Fruit fly (Drosophila melanogaster) whole organism: ENCODE results near the gene CG32189.
"Not testable (repeated sequence)": the region's sequence is repeated elsewhere in the genome, so short reads cannot be mapped to it uniquely, and the experiment has no call there.

ENCODE experiments used
- CG8478 ChIP-seq: fragments of >200 bp; optimal IDR thresholded peaks from 2 replicates; lab custom pipeline; 2018; ENCODE audit warnings: inconsistent platforms
- Dll ChIP-seq: fragments of >200 bp; optimal IDR thresholded peaks from 2 replicates; lab custom pipeline; 2017
- EcR ChIP-seq, 2 experiments: fragments of >200 bp; optimal IDR thresholded peaks; 2 replicates each; lab custom pipeline; 2017; ENCODE audit warnings: missing biosample characterization in 2 of 2, missing genetic modification characterization in 2 of 2, missing genetic modification reagents in 2 of 2
- pan ChIP-seq: fragments of >200 bp; optimal IDR thresholded peaks from 2 replicates; lab custom pipeline; 2017
- psq ChIP-seq: fragments of >200 bp; optimal IDR thresholded peaks from 2 replicates; lab custom pipeline; 2017
- usp ChIP-seq: fragments of >200 bp; optimal IDR thresholded peaks from 2 replicates; lab custom pipeline; 2017; ENCODE audit warnings: missing biosample characterization, missing genetic modification characterization, mixed read lengths

CG32189 gene

dm6 chr3L:17835074-17835473 is at the start of gene CG32189:
CG32189 (minus strand) TSS chr3L:17835174.
- TF ChIP-seq pan (lab: Kevin White, UChicago) = no peak
- no peak for TF ChIP-seq CG8478
- TF ChIP-seq psq (lab: Kevin White, UChicago) = no peak
- TF ChIP-seq Dll (lab: Kevin White, UChicago) = no peak
- TF ChIP-seq EcR (GFP tag; optimal IDR thresholded peaks at IDR 0.05; lab: Kevin White, UChicago) = no peak

- TF ChIP-seq CG8478 = no peak
- TF ChIP-seq usp (GFP tag; lab: Kevin White, UChicago) = no peak
- TF ChIP-seq EcR (GFP tag; optimal IDR thresholded peaks at IDR 0.05; lab: Kevin White, UChicago) = no peak
- TF ChIP-seq Dll (lab: Kevin White, UChicago) = no peak
- no peak for TF ChIP-seq psq (lab: Kevin White, UChicago)
- no peak for TF ChIP-seq pan (lab: Kevin White, UChicago)
Measured at dm6 chr3L:17884276-17884675, 49.3 kb upstream of the CG32189 start, which contains the start of gene CG5506. CG5506 (minus strand) TSS chr3L:17884376.

- TF ChIP-seq CG8478 = no peak
- no peak for TF ChIP-seq pan (lab: Kevin White, UChicago)
- no peak for TF ChIP-seq EcR (GFP tag; optimal IDR thresholded peaks at IDR 0.05; lab: Kevin White, UChicago)
- TF ChIP-seq Dll (lab: Kevin White, UChicago) = no peak
Measured at dm6 chr3L:17878781-17879360, 43.9 kb upstream of the CG32189 start, which contains the start of gene CG7408. CG7408 (plus strand) TSS chr3L:17879096.

- TF ChIP-seq psq (lab: Kevin White, UChicago); EcR (GFP tag; optimal IDR thresholded peaks at IDR 0.05; lab: Kevin White, UChicago); usp (GFP tag; lab: Kevin White, UChicago): not testable (repeated sequence)
Measured at dm6 chr3L:17858174-17858573, 23.2 kb upstream of the CG32189 start, which contains the start of gene CG34002. CG34002 (plus strand) TSS chr3L:17858474.

- no peak for TF ChIP-seq psq (lab: Kevin White, UChicago)
- TF ChIP-seq EcR (GFP tag; optimal IDR thresholded peaks at IDR 0.05; lab: Kevin White, UChicago) = no peak
- no peak for TF ChIP-seq usp (GFP tag; lab: Kevin White, UChicago)
Measured at dm6 chr3L:17856655-17857479, 21.9 kb upstream of the CG32189 start, which contains the start of gene CG5535. CG5535 (minus strand) TSS chr3L:17856794.

- TF ChIP-seq pan (lab: Kevin White, UChicago) = no peak
- TF ChIP-seq psq (lab: Kevin White, UChicago) = no peak
- TF ChIP-seq CG8478 = no peak
- no peak for TF ChIP-seq usp (GFP tag; lab: Kevin White, UChicago)
- TF ChIP-seq Dll (lab: Kevin White, UChicago) = no peak
- no peak for TF ChIP-seq EcR (GFP tag; optimal IDR thresholded peaks at IDR 0.05; lab: Kevin White, UChicago)
Measured at dm6 chr3L:17849517-17849916, 14.5 kb upstream of the CG32189 start, which contains the start of gene TrpRS-m. TrpRS-m (plus strand) TSS chr3L:17849727.

- no peak for TF ChIP-seq usp (GFP tag; lab: Kevin White, UChicago)
- TF ChIP-seq pan (lab: Kevin White, UChicago) = no peak
- TF ChIP-seq EcR (GFP tag; optimal IDR thresholded peaks at IDR 0.05; lab: Kevin White, UChicago) = no peak
- TF ChIP-seq CG8478 = no peak
- TF ChIP-seq psq (lab: Kevin White, UChicago) = no peak
- TF ChIP-seq Dll (lab: Kevin White, UChicago) = no peak
Measured at dm6 chr3L:17846982-17847355, 12.0 kb upstream of the CG32189 start.

dm6 chr3L:17846169-17846981 is 11.4 kb upstream of the CG32189 start, which contains the start of the genes MED19 and CG7430:
MED19 (minus strand) TSS chr3L:17846501.
CG7430 (plus strand) TSS chr3L:17846916.
- TF ChIP-seq psq (lab: Kevin White, UChicago) (no peak), EcR (GFP tag; optimal IDR thresholded peaks at IDR 0.05; lab: Kevin White, UChicago) (no peak)

dm6 chr3L:17842892-17843703 is 8.1 kb upstream of the CG32189 start, which contains the start of gene CG5567:
CG5567 (minus strand) TSS chr3L:17843544.
- TF ChIP-seq pan (lab: Kevin White, UChicago) = no peak
- TF ChIP-seq Dll (lab: Kevin White, UChicago) = no peak
- TF ChIP-seq psq (lab: Kevin White, UChicago) = no peak
- TF ChIP-seq CG8478 = no peak
- TF ChIP-seq EcR (GFP tag; optimal IDR thresholded peaks at IDR 0.05; lab: Kevin White, UChicago) = no peak

- TF ChIP-seq psq (lab: Kevin White, UChicago) (no peak), EcR (GFP tag; optimal IDR thresholded peaks at IDR 0.05; lab: Kevin White, UChicago) (no peak), CG8478 (no peak), pan (lab: Kevin White, UChicago) (no peak), Dll (lab: Kevin White, UChicago) (no peak), usp (GFP tag; lab: Kevin White, UChicago) (no peak)
Measured at dm6 chr3L:17841085-17841606, 6.2 kb upstream of the CG32189 start, which contains the start of gene CG5577. CG5577 (minus strand) TSS chr3L:17841427.
